Worm (Caenorhabditis elegans) whole organism, early embryonic: ENCODE measurements around the gene F41C6.6.

Experiments
- B0310.2 ChIP-seq: sonication (generic microtip); optimal IDR thresholded peaks from 2 replicates; lab custom pipeline; 2016; ENCODE audit warnings: mild to moderate bottlenecking, missing genetic modification characterization, missing compliant biosample characterization
- F13C5.2 ChIP-seq: sonication (generic microtip); optimal IDR thresholded peaks from 2 replicates; lab custom pipeline; 2017; ENCODE audit warnings: mild to moderate bottlenecking, missing genetic modification characterization, inconsistent platforms, missing compliant biosample characterization
- aly-1 ChIP-seq: sonication (generic microtip); optimal IDR thresholded peaks from 2 replicates; lab custom pipeline; 2016; ENCODE audit warnings: missing genetic modification characterization, missing compliant biosample characterization
- ama-1 ChIP-seq: fragments of 150-350 bp; optimal IDR thresholded peaks from 2 replicates; lab custom pipeline; 2014
- ceh-13 ChIP-seq: fragments of 200-800 bp; sonication (Bioruptor generic); optimal IDR thresholded peaks from 2 replicates; lab custom pipeline; 2018; ENCODE audit warnings: mild to moderate bottlenecking, missing genetic modification characterization, missing compliant biosample characterization
- ceh-36 ChIP-seq: sonication (generic microtip); optimal IDR thresholded peaks from 2 replicates; lab custom pipeline; 2016; ENCODE audit warnings: missing genetic modification characterization, inconsistent platforms, missing compliant biosample characterization
- ets-7 ChIP-seq: sonication (generic microtip); optimal IDR thresholded peaks from 2 replicates; lab custom pipeline; 2016; ENCODE audit warnings: missing genotype, missing genetic modification characterization, missing compliant biosample characterization
- flt-1 ChIP-seq: fragments of 200-800 bp; sonication (Bioruptor generic); IDR thresholded peaks from 2 replicates; pipeline ENCODE4 v1.3.6; 2022; ENCODE audit warnings: missing genetic modification characterization, missing compliant biosample characterization
- hmbx-1 ChIP-seq: sonication (generic microtip); optimal IDR thresholded peaks from 2 replicates; lab custom pipeline; 2016; ENCODE audit warnings: mild to moderate bottlenecking, missing genetic modification characterization, missing compliant biosample characterization
- hmg-4 ChIP-seq: fragments of 200-800 bp; sonication (Bioruptor generic); optimal IDR thresholded peaks from 2 replicates; lab custom pipeline; 2018; ENCODE audit warnings: mild to moderate bottlenecking, missing genetic modification characterization, missing compliant biosample characterization
- hnd-1 ChIP-seq: sonication (generic microtip); optimal IDR thresholded peaks from 2 replicates; lab custom pipeline; 2016; ENCODE audit warnings: missing genetic modification characterization, missing compliant biosample characterization
- pes-1 ChIP-seq: fragments of 200-800 bp; sonication (Bioruptor generic); IDR thresholded peaks from 2 replicates; pipeline ENCODE4 v1.3.6; 2022; ENCODE audit warnings: missing genetic modification reagents, missing genetic modification characterization, missing compliant biosample characterization
- scrt-1 ChIP-seq: fragments of 200-800 bp; sonication (Bioruptor generic); IDR thresholded peaks from 2 replicates; pipeline ENCODE4 v1.3.6; 2022; ENCODE audit warnings: missing genetic modification characterization, missing compliant biosample characterization
- sea-1 ChIP-seq: fragments of 200-800 bp; sonication (Bioruptor generic); conservative IDR thresholded peaks from 2 replicates; pipeline ENCODE4 v1.3.6; 2022; ENCODE audit warnings: missing genetic modification characterization, missing compliant biosample characterization
- tbx-11 ChIP-seq: fragments of 200-800 bp; sonication (Bioruptor generic); IDR thresholded peaks from 2 replicates; pipeline ENCODE4 v1.3.6; 2022; ENCODE audit warnings: missing genetic modification characterization, missing compliant biosample characterization
- tbx-37 ChIP-seq: fragments of 200-800 bp; sonication (Bioruptor generic); conservative IDR thresholded peaks from 2 replicates; pipeline ENCODE4 v1.3.6; 2022; ENCODE audit warnings: missing genetic modification reagents, missing genetic modification characterization, missing compliant biosample characterization
- tra-4 ChIP-seq: sonication (generic microtip); optimal IDR thresholded peaks from 2 replicates; lab custom pipeline; 2017; ENCODE audit warnings: missing genetic modification characterization, missing compliant biosample characterization

Gene F41C6.6

DNA sequence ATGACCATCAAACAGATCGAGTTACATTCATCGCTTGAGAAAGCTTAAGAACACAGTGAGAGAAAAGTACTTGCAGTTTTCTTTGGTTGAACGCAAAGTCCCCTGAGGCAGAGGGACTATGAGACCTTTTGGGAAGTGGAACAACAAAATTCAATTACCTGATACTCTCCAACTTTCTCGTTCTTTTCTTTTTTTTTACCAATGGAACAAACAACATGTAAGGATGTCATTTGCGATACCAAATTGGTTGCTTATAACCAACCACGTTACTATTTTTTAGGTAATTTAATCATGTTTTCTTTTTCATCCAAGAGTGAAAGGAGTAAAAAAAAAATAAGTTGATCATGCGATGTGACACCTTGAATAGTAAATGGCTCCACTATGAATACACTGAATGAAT is 24.9 kb downstream of the F41C6.6 start:
- no peak for TF ChIP-seq hmbx-1 (tag; lab: Kevin White, UChicago)

DNA sequence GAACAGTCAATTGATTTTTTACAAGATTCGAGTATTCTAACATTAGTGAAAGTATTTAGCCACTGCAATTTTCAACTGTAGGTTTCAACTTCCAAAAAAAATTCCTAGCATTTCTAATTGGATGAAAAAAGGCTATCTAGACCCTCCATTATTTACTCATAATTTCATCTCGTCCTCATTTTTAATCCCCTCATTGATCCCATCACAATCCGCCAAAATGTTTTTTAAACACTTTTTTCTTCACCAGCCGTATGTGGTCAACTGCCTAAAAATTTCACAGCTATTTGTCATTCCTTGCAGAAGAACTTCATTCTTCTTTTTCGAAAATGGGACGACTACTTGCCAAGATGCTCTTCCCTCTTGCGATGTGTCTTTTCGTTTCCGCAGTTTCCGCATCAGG is 28.4 kb downstream of the F41C6.6 start, which contains the start of gene rig-3:
rig-3 (plus strand) TSS at position 301 of the 400 bp plus-strand sequence.
- TF ChIP-seq ama-1 (lab: Kevin White, UChicago): no peak
- TF ChIP-seq aly-1 (tag; lab: Kevin White, UChicago): no peak
- TF ChIP-seq hmbx-1 (tag; lab: Kevin White, UChicago): no peak
- no peak for TF ChIP-seq hmg-4 (GFP tag; lab: Kevin White, UChicago)
- TF ChIP-seq pes-1: no peak
- no peak for TF ChIP-seq ets-7 (tag; lab: Kevin White, UChicago)

DNA sequence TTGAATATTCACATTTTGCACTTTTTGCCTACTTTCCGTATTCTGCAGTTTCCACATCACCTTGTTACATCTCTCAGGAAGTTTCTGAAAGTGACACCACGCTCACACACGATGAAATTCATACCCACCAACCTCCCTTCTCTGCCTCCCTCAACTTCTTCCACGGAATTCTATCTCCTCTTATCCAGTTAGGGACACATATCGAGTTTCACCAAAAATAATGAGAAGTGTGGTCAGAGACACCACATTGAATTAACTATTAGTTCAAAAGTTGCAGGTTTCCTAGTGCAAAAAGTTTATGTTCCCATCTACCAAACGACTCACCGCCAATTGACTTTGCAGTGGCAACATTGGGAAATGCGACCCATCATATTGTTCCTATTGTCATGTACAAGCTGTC is 31.3 kb downstream of the F41C6.6 start:
- no peak for TF ChIP-seq hmg-4 (GFP tag; lab: Kevin White, UChicago)
- TF ChIP-seq ceh-13 (GFP tag; lab: Kevin White, UChicago): no peak
- TF ChIP-seq tbx-11 (GFP tag; lab: Robert Waterston, UW): no peak
- TF ChIP-seq flt-1 (GFP tag; lab: Robert Waterston, UW): no peak
- no peak for TF ChIP-seq hmbx-1 (tag; lab: Kevin White, UChicago)
- TF ChIP-seq tbx-37 (GFP tag; lab: Robert Waterston, UW): no peak
- TF ChIP-seq hnd-1 (tag; lab: Kevin White, UChicago): no peak
- TF ChIP-seq ets-7 (tag; lab: Kevin White, UChicago): no peak
- no peak for TF ChIP-seq sea-1 (GFP tag; lab: Robert Waterston, UW)
- no peak for TF ChIP-seq aly-1 (tag; lab: Kevin White, UChicago)
- TF ChIP-seq ama-1 (lab: Kevin White, UChicago): no peak
- TF ChIP-seq tra-4 (tag; lab: Kevin White, UChicago): no peak
- no peak for TF ChIP-seq scrt-1 (GFP tag; lab: Robert Waterston, UW)

DNA sequence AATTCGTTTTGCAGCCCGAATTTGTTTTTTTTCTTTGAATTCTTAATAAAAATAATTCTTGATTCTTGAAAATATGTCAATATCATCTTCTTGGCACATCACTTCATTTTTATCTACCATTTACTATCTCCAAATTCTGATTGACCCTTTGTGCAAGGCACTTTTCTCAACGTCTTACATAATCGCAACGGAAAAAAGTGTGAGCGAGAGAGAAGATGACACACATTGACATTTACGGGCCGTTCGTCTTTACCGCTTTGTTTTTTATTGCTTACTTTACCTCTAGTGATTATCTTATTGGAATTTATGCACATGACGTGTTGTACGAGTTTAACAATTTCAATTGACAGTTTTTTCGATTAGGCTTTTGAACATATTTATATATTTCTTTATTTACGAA is 33.1 kb downstream of the F41C6.6 start:
- TF ChIP-seq ceh-13 (GFP tag; lab: Kevin White, UChicago) (no peak), sea-1 (GFP tag; lab: Robert Waterston, UW) (no peak), ets-7 (tag; lab: Kevin White, UChicago) (no peak), hmbx-1 (tag; lab: Kevin White, UChicago) (no peak), hmg-4 (GFP tag; lab: Kevin White, UChicago) (no peak), scrt-1 (GFP tag; lab: Robert Waterston, UW) (no peak), tbx-11 (GFP tag; lab: Robert Waterston, UW) (no peak), F13C5.2 (tag; lab: Kevin White, UChicago) (no peak), B0310.2 (tag; lab: Kevin White, UChicago) (no peak), ama-1 (lab: Kevin White, UChicago) (no peak), hnd-1 (tag; lab: Kevin White, UChicago) (no peak), aly-1 (tag; lab: Kevin White, UChicago) (no peak), tbx-37 (GFP tag; lab: Robert Waterston, UW) (no peak), ceh-36 (tag; lab: Kevin White, UChicago) (no peak), flt-1 (GFP tag; lab: Robert Waterston, UW) (no peak), tra-4 (tag; lab: Kevin White, UChicago) (no peak), pes-1 (no peak)

DNA sequence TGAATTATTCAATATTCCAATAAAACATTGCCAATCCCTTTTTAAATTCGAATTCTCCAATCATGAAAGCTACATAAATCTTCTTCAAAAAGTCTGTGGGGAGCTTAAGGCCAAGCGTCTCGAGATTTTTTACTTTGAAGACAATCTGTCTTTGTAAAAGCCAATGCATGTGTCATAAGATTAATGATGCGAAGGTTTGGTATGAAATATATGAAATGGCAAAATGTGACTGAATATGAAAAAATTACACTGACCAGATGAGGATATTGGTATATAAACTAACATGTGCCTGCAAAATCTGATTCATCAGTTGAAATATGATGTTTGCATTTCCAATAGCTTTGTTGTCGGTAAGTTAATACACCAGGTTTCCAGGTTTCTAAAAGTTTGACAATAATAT is 35.8 kb downstream of the F41C6.6 start, which contains the start of gene C53B7.2:
C53B7.2 (plus strand) TSS at position 301 of the 400 bp plus-strand sequence.
- no peak for TF ChIP-seq aly-1 (tag; lab: Kevin White, UChicago)
- TF ChIP-seq ceh-13 (GFP tag; lab: Kevin White, UChicago): no peak
- TF ChIP-seq ets-7 (tag; lab: Kevin White, UChicago): no peak
- no peak for TF ChIP-seq ama-1 (lab: Kevin White, UChicago)
- TF ChIP-seq B0310.2 (tag; lab: Kevin White, UChicago): no peak
- no peak for TF ChIP-seq hnd-1 (tag; lab: Kevin White, UChicago)
- no peak for TF ChIP-seq F13C5.2 (tag; lab: Kevin White, UChicago)
- TF ChIP-seq hmbx-1 (tag; lab: Kevin White, UChicago): no peak

DNA sequence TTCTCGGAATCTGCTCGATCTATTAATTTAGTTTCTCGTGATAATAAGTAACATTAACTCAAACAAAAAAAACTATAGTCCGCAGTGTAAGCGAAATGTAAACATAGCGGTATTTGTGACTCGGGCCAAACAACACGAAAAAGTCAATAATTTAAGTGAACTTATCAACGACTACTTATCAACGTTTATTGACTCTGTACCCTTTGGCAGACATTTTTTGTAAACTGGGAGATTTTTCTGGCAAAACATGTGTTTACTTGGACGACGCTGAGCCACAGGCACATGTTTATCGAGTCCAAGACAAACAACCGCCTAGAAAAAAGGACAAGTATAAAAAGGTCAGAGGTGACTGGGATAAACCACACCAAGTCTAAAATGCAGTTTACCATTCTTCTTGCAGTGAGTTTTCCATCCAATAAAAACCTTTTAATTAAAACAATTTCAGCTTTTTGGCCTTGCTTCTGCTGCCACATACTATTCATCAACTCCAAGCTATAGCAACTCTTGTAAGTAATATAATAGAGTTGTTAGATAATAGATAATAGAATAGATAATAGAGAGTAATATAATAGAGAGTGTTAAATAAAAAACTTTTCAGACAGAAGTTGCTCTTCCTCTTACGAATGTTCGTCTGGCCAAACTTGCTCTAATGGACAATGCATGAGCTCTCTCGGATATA is 37.2 kb downstream of the F41C6.6 start, which contains the start of gene C53B7.3:
C53B7.3 (plus strand) TSS at position 362 of the 679 bp plus-strand sequence.
- TF ChIP-seq ets-7 (tag; lab: Kevin White, UChicago) (no peak), ceh-13 (GFP tag; lab: Kevin White, UChicago) (no peak)

DNA sequence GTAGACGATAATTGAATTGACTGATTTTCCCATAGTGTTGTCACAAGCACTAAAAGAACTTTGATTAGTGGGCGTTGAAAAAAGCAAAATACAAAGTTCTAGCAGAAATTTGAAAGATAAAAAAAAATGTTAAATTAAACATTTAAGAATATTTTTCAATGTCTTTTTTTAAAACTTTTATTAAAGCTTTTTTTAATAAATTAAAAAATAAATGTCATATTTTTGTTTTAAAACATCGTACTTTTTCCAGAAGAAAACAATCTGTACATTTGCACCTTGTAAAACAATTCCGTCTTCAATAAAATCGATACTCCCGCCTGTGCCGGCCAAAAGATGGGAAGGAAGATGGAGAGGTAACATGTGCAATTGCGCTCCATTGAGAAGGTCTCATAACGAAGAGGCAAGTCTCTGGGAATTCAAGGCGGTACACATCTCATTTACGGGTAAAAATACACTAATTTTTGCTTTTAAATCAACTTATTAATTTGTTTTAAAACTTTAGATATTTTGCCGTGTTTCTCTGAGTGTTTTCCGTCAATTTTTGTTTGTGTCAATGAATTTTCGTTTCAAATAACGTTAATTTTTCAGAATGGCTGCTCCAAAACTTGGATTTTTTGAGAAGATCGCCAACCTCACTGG is 40.9 kb downstream of the F41C6.6 start, which contains the start of the genes glr-6 and asg-2:
glr-6 (minus strand) TSS at position 51 of the 639 bp plus-strand sequence.
asg-2 (plus strand) TSS at position 589 of the 639 bp plus-strand sequence.
- TF ChIP-seq F13C5.2 (tag; lab: Kevin White, UChicago): peak; percentile 42
- TF ChIP-seq aly-1 (tag; lab: Kevin White, UChicago): no peak
